Worm (Caenorhabditis elegans) whole organism, L4 larva: ENCODE data around the gene T07A9.12.

Experiments
- fos-1 ChIP-seq: fragments of 150-350 bp; optimal IDR thresholded peaks from 2 replicates; lab custom pipeline; 2014; ENCODE audit warnings: missing biosample characterization, missing genetic modification characterization
- gei-8 ChIP-seq: fragments of 200-800 bp; sonication (Bioruptor generic); optimal IDR thresholded peaks from 2 replicates; lab custom pipeline; 2018; ENCODE audit warnings: mild to moderate bottlenecking, missing genetic modification characterization, missing compliant biosample characterization
- lin-1 ChIP-seq: fragments of 200-800 bp; sonication (Bioruptor generic); IDR thresholded peaks from 2 replicates; pipeline ENCODE4 v1.3.6; 2022; ENCODE audit warnings: missing genetic modification reagents, missing genetic modification characterization, missing compliant biosample characterization
- lin-15B ChIP-seq: fragments of 150-350 bp; sonication (generic microtip); optimal IDR thresholded peaks from 3 replicates; lab custom pipeline; 2014; ENCODE audit warnings: missing biosample characterization, missing genetic modification characterization
- lin-39 ChIP-seq: fragments of 150-350 bp; optimal IDR thresholded peaks from 2 replicates; lab custom pipeline; 2014; ENCODE audit warnings: missing biosample characterization, missing genetic modification reagents, missing genetic modification characterization
- nhr-25 ChIP-seq: sonication (generic microtip); optimal IDR thresholded peaks from 2 replicates; lab custom pipeline; 2017; ENCODE audit warnings: missing genetic modification characterization, mild to moderate bottlenecking, missing compliant biosample characterization, antibody characterized with exemption, moderate library complexity, borderline replicate concordance; ENCODE audit not compliant: insufficient read depth
- nhr-28 ChIP-seq: fragments of 150-350 bp; optimal IDR thresholded peaks from 2 replicates; lab custom pipeline; 2014; ENCODE audit warnings: missing biosample characterization, missing genetic modification characterization
- nhr-76 ChIP-seq: fragments of 150-350 bp; optimal IDR thresholded peaks from 2 replicates; lab custom pipeline; 2014; ENCODE audit warnings: missing biosample characterization, missing genetic modification characterization
- snpc-4 ChIP-seq: fragments of 150-350 bp; optimal IDR thresholded peaks from 2 replicates; lab custom pipeline; 2014; ENCODE audit warnings: missing biosample characterization, missing genetic modification characterization
- unc-62 ChIP-seq, 3 experiments: fragments of 150-350 bp in 1 of 3; sonication (generic microtip); optimal IDR thresholded peaks in 2 of 3; peaks in 1 of 3; 1 replicate in 1 of 3; 2 replicates in 2 of 3; lab custom pipeline; 2014 to 2017; ENCODE audit warnings: missing biosample characterization in 3 of 3, missing genetic modification characterization in 3 of 3, missing genetic modification reagents in 3 of 3, missing genotype in 1 of 3
- zfp-3 ChIP-seq: fragments of 200-800 bp; sonication (Bioruptor generic); conservative IDR thresholded peaks from 2 replicates; pipeline ENCODE4 v1.3.6; 2022; ENCODE audit warnings: missing genetic modification reagents, missing genetic modification characterization, missing compliant biosample characterization

DNA sequence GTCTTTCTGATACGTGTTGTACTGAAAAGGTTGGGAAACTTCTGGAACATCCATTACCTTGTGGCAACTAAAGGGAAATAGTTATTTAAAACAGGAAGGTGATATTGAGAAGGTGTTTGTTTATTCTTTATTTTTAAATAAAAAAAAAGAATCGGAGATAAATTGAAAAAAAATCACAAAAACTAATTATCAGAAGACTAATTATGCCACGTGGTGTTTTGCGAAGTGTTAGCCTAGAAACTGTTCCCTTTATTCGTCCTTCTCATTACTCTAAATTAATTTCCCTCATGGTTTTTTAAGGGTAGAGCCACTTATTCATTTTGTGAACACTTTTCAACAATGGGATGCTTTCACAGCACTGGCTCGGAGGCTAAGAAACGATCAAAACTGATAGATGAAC, 9.3 kb upstream of the T07A9.12 start, which contains the start of gene gpa-4:
- TF ChIP-seq unc-62 (GFP tag; optimal IDR thresholded peaks at IDR 0.05 in 1 of 2; lab: Kevin White, UChicago) (no peak), unc-62 (tag; optimal IDR thresholded peaks at IDR 0.05; lab: Kevin White, UChicago) (no peak), nhr-25 (tag; lab: Kevin White, UChicago) (no peak), snpc-4 (tag; lab: Kevin White, UChicago) (no peak), lin-39 (tag; lab: Kevin White, UChicago) (no peak), lin-15B (tag; lab: Kevin White, UChicago) (no peak), fos-1 (no peak), gei-8 (GFP tag; lab: Kevin White, UChicago) (no peak), nhr-76 (tag; lab: Kevin White, UChicago) (no peak), lin-1 (GFP tag; lab: Robert Waterston, UW) (no peak), zfp-3 (GFP tag; lab: Robert Waterston, UW) (no peak), nhr-28 (tag; lab: Kevin White, UChicago) (no peak)
